Worm (Caenorhabditis elegans): Measurements from ENCODE around the gene mrps-18C.
A peak's percentile ranks its signal among the peaks of the same experiment; 100 is the strongest.

mrps-18C gene

ce11 chrIII:4917960-4918712, 17.2 kb upstream of the mrps-18C start, which contains the start of gene rpb-8:
Gene rpb-8 (minus strand): TSS chrIII:4918008.
- TF ChIP-seq lin-35 (GFP tag; optimal IDR thresholded peaks at IDR 0.05) (peak in 1 of 3 experiments; percentile 72), dpl-1 (GFP tag; optimal IDR thresholded peaks at IDR 0.05) (peak; percentile 78), ztf-28 (GFP tag; IDR thresholded peaks at IDR 0.05) (peak; percentile 71; the same call in 1 of the 2 replicates), ztf-25 (GFP tag; IDR thresholded peaks at IDR 0.05) (no peak), die-1 (tag; optimal IDR thresholded peaks at IDR 0.05) (no peak), hsf-1 (GFP tag; IDR thresholded peaks at IDR 0.05) (no peak), unc-130 (GFP tag; optimal IDR thresholded peaks at IDR 0.05) (no peak), somi-1 (GFP tag; optimal IDR thresholded peaks at IDR 0.05) (no peak), madf-6 (GFP tag; IDR thresholded peaks at IDR 0.05) (peak; percentile 65; the same call in 1 of the 2 replicates), cebp-1 (GFP tag; IDR thresholded peaks at IDR 0.05) (no peak), cebp-1 (tag; optimal IDR thresholded peaks at IDR 0.05) (peak; percentile 80), aptf-2 (GFP tag; conservative IDR thresholded peaks at IDR 0.05) (no peak), attf-5 (GFP tag; optimal IDR thresholded peaks at IDR 0.05) (peak; percentile 50), mcd-1 (GFP tag; IDR thresholded peaks at IDR 0.05) (0 out of 2 replicates have a peak, but pooled peaks have one; percentile 30), nfya-2 (GFP tag; IDR thresholded peaks at IDR 0.05) (no peak), nhr-80 (tag; optimal IDR thresholded peaks at IDR 0.05) (peak; percentile 76), F23B12.7 (tag; optimal IDR thresholded peaks at IDR 0.05; ENCODE audit: insufficient read depth) (peak; percentile 52), D2030.7 (GFP tag; IDR thresholded peaks at IDR 0.05) (0 out of 2 replicates have a peak, but pooled peaks have one; percentile 17), mxl-1 (tag; optimal IDR thresholded peaks at IDR 0.05) (no peak), tbp1 (GFP tag; optimal IDR thresholded peaks at IDR 0.05) (no peak), Y56A3A.18 (GFP tag; IDR thresholded peaks at IDR 0.05) (no peak), let-607 (tag; optimal IDR thresholded peaks at IDR 0.05) (peak; percentile 85 to 96), lsl-1 (GFP tag; optimal IDR thresholded peaks at IDR 0.05) (peak; percentile 13), F37B4.10 (GFP tag; IDR thresholded peaks at IDR 0.05) (no peak), lin-54 (GFP tag; optimal IDR thresholded peaks at IDR 0.05) (peak; percentile 87), F49E8.2 (tag; optimal IDR thresholded peaks at IDR 0.05; ENCODE audit: insufficient read depth) (no peak), akir-1 (GFP tag; optimal IDR thresholded peaks at IDR 0.05) (no peak), sptf-2 (GFP tag; optimal IDR thresholded peaks at IDR 0.05) (no peak), hrde-1 (tag; optimal IDR thresholded peaks at IDR 0.05; ENCODE audit: borderline replicate concordance) (no peak), snpc-3.4 (tag; optimal IDR thresholded peaks at IDR 0.05) (peak; percentile 29), C17E4.6 (GFP tag; IDR thresholded peaks at IDR 0.05) (no peak), ceh-91 (GFP tag; IDR thresholded peaks at IDR 0.05) (0 out of 2 replicates have a peak, but pooled peaks have one; percentile 14), B0336.3 (GFP tag; IDR thresholded peaks at IDR 0.05) (no peak), zfh-2 (GFP tag; conservative IDR thresholded peaks at IDR 0.05) (no peak), hmg-1.2 (GFP tag; IDR thresholded peaks at IDR 0.05) (peak; percentile 8; the same call in 1 of the 2 replicates), efl-1 (GFP tag; optimal IDR thresholded peaks at IDR 0.05) (peak; percentile 70), madf-3 (GFP tag; IDR thresholded peaks at IDR 0.05) (no peak), bed-2 (GFP tag; IDR thresholded peaks at IDR 0.05) (no peak), F33H1.4 (GFP tag; IDR thresholded peaks at IDR 0.05) (peak; percentile 83)

Data from whole organism, young adult.